Fruit fly (Drosophila melanogaster) whole organism, embryonic: ENCODE data around the gene CG17764.

ENCODE experiments used
- B-H2 ChIP-seq: fragments of 200-800 bp; sonication (Bioruptor generic); optimal IDR thresholded peaks from 2 replicates; lab custom pipeline; 2018; ENCODE audit warnings: missing biosample characterization, mild to moderate bottlenecking, missing genetic modification characterization
- Blimp-1 ChIP-seq: fragments of 200-800 bp; sonication (Bioruptor generic); optimal IDR thresholded peaks from 3 replicates; lab custom pipeline; 2018; ENCODE audit warnings: missing biosample characterization, missing genetic modification characterization, mild to moderate bottlenecking, moderate library complexity, missing genetic modification reagents
- CG10267 ChIP-seq: fragments of 200-800 bp; sonication (Bioruptor generic); optimal IDR thresholded peaks from 2 replicates; lab custom pipeline; 2018; ENCODE audit warnings: missing biosample characterization, mild to moderate bottlenecking, missing genetic modification characterization, moderate library complexity
- CG11398 ChIP-seq: fragments of 200-800 bp; sonication (Bioruptor generic); optimal IDR thresholded peaks from 2 replicates; lab custom pipeline; 2016; ENCODE audit warnings: missing biosample characterization, missing genetic modification characterization
- CG11560 ChIP-seq: fragments of 200-800 bp; sonication (Bioruptor generic); IDR thresholded peaks from 3 replicates; pipeline ENCODE4 v1.3.6; 2022; ENCODE audit warnings: missing biosample characterization, missing genetic modification characterization
- CG12659 ChIP-seq: fragments of 200-800 bp; sonication (Bioruptor generic); optimal IDR thresholded peaks from 3 replicates; lab custom pipeline; 2017; ENCODE audit warnings: mild to moderate bottlenecking, missing biosample characterization, missing genetic modification reagents, missing genetic modification characterization
- CG12744 ChIP-seq: fragments of 200-800 bp; sonication (Bioruptor generic); optimal IDR thresholded peaks from 2 replicates; lab custom pipeline; 2016; ENCODE audit warnings: missing biosample characterization, missing genetic modification characterization
- CG13123 ChIP-seq: fragments of 200-800 bp; sonication (Bioruptor generic); optimal IDR thresholded peaks from 2 replicates; lab custom pipeline; 2016; ENCODE audit warnings: missing biosample characterization, missing genetic modification characterization
- CG13894 ChIP-seq: fragments of 200-800 bp; sonication (Bioruptor generic); optimal IDR thresholded peaks from 3 replicates; lab custom pipeline; 2018; ENCODE audit warnings: missing biosample characterization, mild to moderate bottlenecking, missing genetic modification characterization, moderate library complexity
- CG14667 ChIP-seq: fragments of 200-800 bp; sonication (Bioruptor generic); IDR thresholded peaks from 2 replicates; pipeline ENCODE4 v1.3.6; 2022; ENCODE audit warnings: missing biosample characterization, missing genetic modification characterization
- CG16813 ChIP-seq: fragments of 200-800 bp; sonication (Bioruptor generic); IDR thresholded peaks from 3 replicates; pipeline ENCODE4 v1.3.6; 2022; ENCODE audit warnings: missing biosample characterization, missing genetic modification characterization; ENCODE audit not compliant: partially characterized antibody
- CG3065 ChIP-seq: fragments of 200-800 bp; sonication (Bioruptor generic); optimal IDR thresholded peaks from 2 replicates; lab custom pipeline; 2016; ENCODE audit warnings: missing biosample characterization, missing genetic modification characterization
- CG31441 ChIP-seq: fragments of 200-800 bp; sonication (Bioruptor generic); IDR thresholded peaks from 2 replicates; pipeline ENCODE4 v1.3.6; 2022; ENCODE audit warnings: missing biosample characterization, missing genetic modification characterization
- CG3847 ChIP-seq: fragments of 200-800 bp; sonication (Bioruptor generic); IDR thresholded peaks from 2 replicates; pipeline ENCODE4 v1.3.6; 2022; ENCODE audit warnings: missing biosample characterization, missing genetic modification characterization
- CG4328 ChIP-seq: fragments of 200-800 bp; sonication (Bioruptor generic); optimal IDR thresholded peaks from 3 replicates; lab custom pipeline; 2017; ENCODE audit warnings: missing biosample characterization, missing genetic modification reagents, missing genetic modification characterization
- CG6791 ChIP-seq: fragments of 200-800 bp; sonication (Bioruptor generic); IDR thresholded peaks from 3 replicates; pipeline ENCODE4 v1.3.6; 2022; ENCODE audit warnings: missing biosample characterization, missing genetic modification characterization; ENCODE audit not compliant: partially characterized antibody
- CG8765 ChIP-seq: fragments of 200-800 bp; sonication (Bioruptor generic); IDR thresholded peaks from 2 replicates; pipeline ENCODE4 v1.3.6; 2022; ENCODE audit warnings: missing biosample characterization, missing genetic modification characterization
- CG8944 ChIP-seq: fragments of 200-800 bp; sonication (Bioruptor generic); optimal IDR thresholded peaks from 3 replicates; lab custom pipeline; 2016; ENCODE audit warnings: missing biosample characterization, missing genetic modification characterization
- CG9215 ChIP-seq: fragments of 200-800 bp; sonication (Bioruptor generic); IDR thresholded peaks from 2 replicates; pipeline ENCODE4 v1.3.6; 2022; ENCODE audit warnings: missing biosample characterization, missing genetic modification characterization
- CG9727 ChIP-seq: fragments of 200-800 bp; sonication (Bioruptor generic); optimal IDR thresholded peaks from 3 replicates; lab custom pipeline; 2017; ENCODE audit warnings: missing biosample characterization, mild to moderate bottlenecking, missing genetic modification characterization
- D19A ChIP-seq: fragments of 200-800 bp; optimal IDR thresholded peaks from 3 replicates; lab custom pipeline; 2019; ENCODE audit warnings: missing biosample characterization, mild to moderate bottlenecking, missing genetic modification characterization, moderate library complexity
- Fer3 ChIP-seq: fragments of 200-800 bp; sonication (Bioruptor generic); optimal IDR thresholded peaks from 2 replicates; lab custom pipeline; 2018; ENCODE audit warnings: missing biosample characterization, mild to moderate bottlenecking, missing genetic modification characterization, moderate library complexity
- H2.0 ChIP-seq: fragments of 200-800 bp; sonication (Bioruptor generic); IDR thresholded peaks from 2 replicates; pipeline ENCODE4 v1.3.6; 2022; ENCODE audit warnings: missing biosample characterization, missing genetic modification characterization
- HmgD ChIP-seq: fragments of 200-800 bp; sonication (Bioruptor generic); optimal IDR thresholded peaks from 3 replicates; lab custom pipeline; 2016; ENCODE audit warnings: missing biosample characterization, missing genetic modification characterization
- Jarid2 ChIP-seq: fragments of 200-800 bp; sonication (Bioruptor generic); optimal IDR thresholded peaks from 3 replicates; lab custom pipeline; 2017; ENCODE audit warnings: mild to moderate bottlenecking, missing biosample characterization, missing genetic modification reagents, missing genetic modification characterization
- MTF-1 ChIP-seq: fragments of 200-800 bp; sonication (Bioruptor generic); optimal IDR thresholded peaks from 2 replicates; lab custom pipeline; 2018; ENCODE audit warnings: missing biosample characterization, mild to moderate bottlenecking, missing genetic modification characterization, borderline replicate concordance
- NK7.1 ChIP-seq: fragments of 200-800 bp; sonication (Bioruptor generic); optimal IDR thresholded peaks from 3 replicates; lab custom pipeline; 2016; ENCODE audit warnings: missing biosample characterization, missing genetic modification characterization
- Sry-β ChIP-seq: fragments of 200-800 bp; sonication (Bioruptor generic); optimal IDR thresholded peaks from 2 replicates; lab custom pipeline; 2018; ENCODE audit warnings: missing biosample characterization, mild to moderate bottlenecking, missing genetic modification characterization, moderate library complexity
- Vsx1 ChIP-seq: fragments of 200-800 bp; sonication (Bioruptor generic); optimal IDR thresholded peaks from 2 replicates; lab custom pipeline; 2017; ENCODE audit warnings: missing biosample characterization, mild to moderate bottlenecking, missing genetic modification characterization, missing genetic modification reagents
- ara ChIP-seq: fragments of 200-800 bp; sonication (Bioruptor generic); IDR thresholded peaks from 2 replicates; pipeline ENCODE4 v1.3.6; 2022; ENCODE audit warnings: missing biosample characterization, missing genetic modification characterization
- bbx ChIP-seq: fragments of 200-800 bp; sonication (Bioruptor generic); IDR thresholded peaks from 2 replicates; pipeline ENCODE4 v1.3.6; 2022; ENCODE audit warnings: missing biosample characterization, missing genetic modification characterization; ENCODE audit not compliant: partially characterized antibody
- bcd ChIP-seq: fragments of 200-800 bp; sonication (Bioruptor generic); optimal IDR thresholded peaks from 2 replicates; lab custom pipeline; 2017; ENCODE audit warnings: missing biosample characterization, mild to moderate bottlenecking, missing genetic modification characterization
- bowl ChIP-seq: fragments of 200-800 bp; sonication (Bioruptor generic); IDR thresholded peaks from 2 replicates; pipeline ENCODE4 v1.3.6; 2022; ENCODE audit warnings: missing biosample characterization, missing genetic modification characterization
- danr ChIP-seq: fragments of 200-800 bp; sonication (Bioruptor generic); IDR thresholded peaks from 2 replicates; pipeline ENCODE4 v1.3.6; 2022; ENCODE audit warnings: missing biosample characterization, missing genetic modification characterization
- fd64A ChIP-seq: fragments of 200-800 bp; sonication (Bioruptor generic); optimal IDR thresholded peaks from 3 replicates; lab custom pipeline; 2018; ENCODE audit warnings: missing biosample characterization, mild to moderate bottlenecking, missing genetic modification characterization
- grn ChIP-seq: fragments of 200-800 bp; sonication (Bioruptor generic); optimal IDR thresholded peaks from 3 replicates; lab custom pipeline; 2017; ENCODE audit warnings: missing biosample characterization, missing genetic modification characterization
- gro ChIP-seq: fragments of 200-800 bp; sonication (Bioruptor generic); optimal IDR thresholded peaks from 2 replicates; lab custom pipeline; 2016; ENCODE audit warnings: missing biosample characterization, missing genetic modification characterization
- her ChIP-seq: fragments of 200-800 bp; sonication (Bioruptor generic); optimal IDR thresholded peaks from 2 replicates; lab custom pipeline; 2016; ENCODE audit warnings: missing biosample characterization, missing genetic modification characterization
- kay ChIP-seq: fragments of 200-800 bp; sonication (Bioruptor generic); optimal IDR thresholded peaks from 2 replicates; lab custom pipeline; 2016; ENCODE audit warnings: missing biosample characterization, missing genetic modification characterization
- klu ChIP-seq: fragments of 200-800 bp; sonication (Bioruptor generic); IDR thresholded peaks from 2 replicates; pipeline ENCODE4 v1.3.6; 2022; ENCODE audit warnings: missing biosample characterization, missing genetic modification characterization
- knrl ChIP-seq: fragments of 200-800 bp; sonication (Bioruptor generic); IDR thresholded peaks from 3 replicates; pipeline ENCODE4 v1.3.6; 2022; ENCODE audit warnings: missing biosample characterization, missing genetic modification characterization; ENCODE audit not compliant: partially characterized antibody
- lmd ChIP-seq: fragments of 200-800 bp; sonication (Bioruptor generic); IDR thresholded peaks from 2 replicates; pipeline ENCODE4 v1.3.6; 2022; ENCODE audit warnings: missing biosample characterization, missing genetic modification characterization
- otp ChIP-seq: fragments of 200-800 bp; sonication (Bioruptor generic); IDR thresholded peaks from 3 replicates; pipeline ENCODE4, ENCODE4 v1.3.6; 2022; ENCODE audit warnings: missing biosample characterization, missing genetic modification characterization
- ro ChIP-seq: fragments of 200-800 bp; sonication (Bioruptor generic); IDR thresholded peaks from 2 replicates; pipeline ENCODE4 v1.3.6; 2022; ENCODE audit warnings: missing biosample characterization, missing genetic modification characterization
- shn ChIP-seq: fragments of 200-800 bp; sonication (Bioruptor generic); optimal IDR thresholded peaks from 3 replicates; lab custom pipeline; 2016; ENCODE audit warnings: missing biosample characterization, missing genetic modification characterization
- sisA ChIP-seq: fragments of 200-800 bp; sonication (Bioruptor generic); IDR thresholded peaks from 2 replicates; pipeline ENCODE4 v1.3.6; 2022; ENCODE audit warnings: missing biosample characterization, missing genetic modification characterization
- sna ChIP-seq: fragments of 200-800 bp; sonication (Bioruptor generic); IDR thresholded peaks from 2 replicates; pipeline ENCODE4 v1.3.6; 2022; ENCODE audit warnings: missing biosample characterization, missing genetic modification characterization; ENCODE audit not compliant: partially characterized antibody
- sqz ChIP-seq: fragments of 200-800 bp; sonication (Bioruptor generic); optimal IDR thresholded peaks from 3 replicates; lab custom pipeline; 2018; ENCODE audit warnings: missing biosample characterization, mild to moderate bottlenecking, missing genetic modification characterization
- ttk ChIP-seq: fragments of 200-800 bp; sonication (Bioruptor generic); IDR thresholded peaks from 2 replicates; pipeline ENCODE4 v2.1.2; 2022; ENCODE audit warnings: missing biosample characterization, missing genetic modification characterization
- twi ChIP-seq: fragments of 200-800 bp; optimal IDR thresholded peaks from 2 replicates; lab custom pipeline; 2019; ENCODE audit warnings: missing biosample characterization, mild to moderate bottlenecking, missing genetic modification characterization, moderate library complexity
- tx ChIP-seq: fragments of 200-800 bp; sonication (Bioruptor generic); optimal IDR thresholded peaks from 2 replicates; lab custom pipeline; 2016; ENCODE audit warnings: missing biosample characterization, missing genetic modification characterization
- zf30C ChIP-seq: fragments of 200-800 bp; sonication (Bioruptor generic); optimal IDR thresholded peaks from 3 replicates; lab custom pipeline; 2018; ENCODE audit warnings: missing biosample characterization, mild to moderate bottlenecking, missing genetic modification characterization

Gene CG17764

dm6 chrX:5308963-5309362 is 1.7 kb upstream of the CG17764 start, which contains the start of the genes Cdk7 and snf (continued):
- TF ChIP-seq CG8944 (peak; percentile 45), CG16813 (GFP tag; lab: Robert Waterston, UW) (peak; percentile 88), bcd (GFP tag; lab: Kevin White, UChicago) (peak; percentile 20), CG8765 (GFP tag; lab: Robert Waterston, UW) (no peak), Jarid2 (GFP tag; lab: Kevin White, UChicago) (no peak), Blimp-1 (no peak), D19A (tag; lab: Kevin White, UChicago) (no peak), ttk (GFP tag; lab: Robert Waterston, UW) (no peak), CG31441 (GFP tag; lab: Robert Waterston, UW) (no peak), Sry-β (GFP tag; lab: Kevin White, UChicago) (peak; percentile 74), CG6791 (GFP tag; lab: Robert Waterston, UW) (peak; percentile 87), otp (GFP tag; lab: Robert Waterston, UW) (no peak), B-H2 (GFP tag; lab: Kevin White, UChicago) (no peak), CG4328 (no peak), Vsx1 (GFP tag; lab: Kevin White, UChicago) (no peak), her (GFP tag; lab: Kevin White, UChicago) (peak; percentile 42), HmgD (peak; percentile 54), zf30C (no peak), CG13123 (no peak), CG3847 (GFP tag; lab: Robert Waterston, UW) (peak; percentile 53), Fer3 (tag; lab: Kevin White, UChicago) (no peak), NK7.1 (GFP tag; lab: Kevin White, UChicago) (no peak), tx (peak; percentile 18), CG12744 (GFP tag; lab: Kevin White, UChicago) (peak; percentile 47), sna (GFP tag; lab: Robert Waterston, UW) (peak; percentile 80), CG10267 (tag; lab: Kevin White, UChicago) (peak; percentile 96), knrl (GFP tag; lab: Robert Waterston, UW) (peak; percentile 83), shn (GFP tag; lab: Kevin White, UChicago) (peak; percentile 43), twi (tag; lab: Kevin White, UChicago) (no peak), grn (GFP tag; lab: Kevin White, UChicago) (no peak), ro (GFP tag; lab: Robert Waterston, UW) (no peak), sqz (GFP tag; lab: Kevin White, UChicago) (peak; percentile 78), bbx (GFP tag; lab: Robert Waterston, UW) (peak; percentile 67), H2.0 (GFP tag; lab: Robert Waterston, UW) (no peak), CG11398 (GFP tag; lab: Kevin White, UChicago) (no peak), lmd (GFP tag; lab: Robert Waterston, UW) (no peak), CG9727 (peak; percentile 27), MTF-1 (no peak), CG13894 (tag; lab: Kevin White, UChicago) (no peak), fd64A (no peak), CG11560 (tag; lab: Robert Waterston, UW) (no peak), danr (no peak), gro (GFP tag; lab: Kevin White, UChicago) (no peak), bowl (no peak), CG14667 (GFP tag; lab: Robert Waterston, UW) (no peak), CG9215 (GFP tag; lab: Robert Waterston, UW) (peak; percentile 32; the same call in 1 of the 2 replicates), kay (GFP tag; lab: Kevin White, UChicago) (peak; percentile 1), CG12659 (peak; percentile 66), ara (GFP tag; lab: Robert Waterston, UW) (no peak), sisA (GFP tag; lab: Robert Waterston, UW) (no peak), klu (GFP tag; lab: Robert Waterston, UW) (no peak), CG3065 (GFP tag; lab: Kevin White, UChicago) (no peak)
